Fruit fly (Drosophila melanogaster): Measurements from ENCODE around the gene skd.

skd gene

dm6 chr3L:21009405-21010120, 17.7 kb downstream of the skd start (continued):
- TF ChIP-seq CG7357 (GFP tag; IDR thresholded peaks at IDR 0.05) (peak; percentile 34; the same call in 1 of the 3 replicates), Neu2 (GFP tag; optimal IDR thresholded peaks at IDR 0.05; ENCODE audit: borderline replicate concordance) (no peak), sisA (GFP tag; IDR thresholded peaks at IDR 0.05) (peak; percentile 63), CG17361 (GFP tag; IDR thresholded peaks at IDR 0.05) (peak; percentile 61; the same call in 1 of the 3 replicates), bigmax (GFP tag; optimal IDR thresholded peaks at IDR 0.05) (peak; percentile 13), nmo (GFP tag; optimal IDR thresholded peaks at IDR 0.05) (peak; percentile 3), CG5180 (GFP tag; optimal IDR thresholded peaks at IDR 0.05) (no peak), chn (GFP tag; optimal IDR thresholded peaks at IDR 0.05) (peak; percentile 28), phol (tag; optimal IDR thresholded peaks at IDR 0.05) (peak; percentile 32), rib (GFP tag; IDR thresholded peaks at IDR 0.05) (0 out of 2 replicates have a peak, but pooled peaks have one; percentile 31), fd3F (GFP tag; optimal IDR thresholded peaks at IDR 0.05) (no peak), PHDP (tag; optimal IDR thresholded peaks at IDR 0.05) (peak; percentile 54), pum (GFP tag; optimal IDR thresholded peaks at IDR 0.05) (peak; percentile 5), dpn (GFP tag; optimal IDR thresholded peaks at IDR 0.05) (peak; percentile 37 to 38), CG4617 (GFP tag; optimal IDR thresholded peaks at IDR 0.05; ENCODE audit: borderline replicate concordance) (no peak), D (optimal IDR thresholded peaks at IDR 0.05) (no peak), D (GFP tag; optimal IDR thresholded peaks at IDR 0.05) (no peak), Sry-δ (GFP tag; optimal IDR thresholded peaks at IDR 0.05) (no peak), CG4404 (GFP tag; IDR thresholded peaks at IDR 0.05) (no peak), Ets65A (GFP tag) (peak; percentile 58), hb (GFP tag; IDR thresholded peaks at IDR 0.05; ENCODE audit: partially characterized antibody) (no peak), org-1 (GFP tag; optimal IDR thresholded peaks at IDR 0.05) (no peak), CG1233 (GFP tag; optimal IDR thresholded peaks at IDR 0.05) (peak; percentile 26), lov (optimal IDR thresholded peaks at IDR 0.05) (no peak), lov (GFP tag; IDR thresholded peaks at IDR 0.05) (0 out of 3 replicates have a peak, but pooled peaks have one; percentile 55), pzg (GFP tag; optimal IDR thresholded peaks at IDR 0.05) (no peak), CG3065 (GFP tag; optimal IDR thresholded peaks at IDR 0.05) (no peak), CG18599 (GFP tag; optimal IDR thresholded peaks at IDR 0.05) (peak; percentile 74), Nf-YA (GFP tag; IDR thresholded peaks at IDR 0.05) (0 out of 2 replicates have a peak, but pooled peaks have one; percentile 49), vnd (GFP tag; IDR thresholded peaks at IDR 0.05; ENCODE audit: partially characterized antibody) (no peak), CG6654 (GFP tag; optimal IDR thresholded peaks at IDR 0.05) (no peak), CG11723 (GFP tag; optimal IDR thresholded peaks at IDR 0.05) (no peak), CG18619 (GFP tag; optimal IDR thresholded peaks at IDR 0.05) (peak; percentile 27), CG9609 (GFP tag; optimal IDR thresholded peaks at IDR 0.05) (peak; percentile 33), CG15601 (tag; optimal IDR thresholded peaks at IDR 0.05) (no peak), maf-S (GFP tag; optimal IDR thresholded peaks at IDR 0.05) (peak; percentile 62), pho (GFP tag; optimal IDR thresholded peaks at IDR 0.05) (peak; percentile 48), Drgx (GFP tag; IDR thresholded peaks at IDR 0.05) (peak; percentile 87), Xrp1 (GFP tag; IDR thresholded peaks at IDR 0.05) (peak; percentile 72), zen2 (GFP tag; IDR thresholded peaks at IDR 0.05; ENCODE audit: partially characterized antibody) (no peak), CG12219 (GFP tag; optimal IDR thresholded peaks at IDR 0.05) (no peak), Stat92E (GFP tag; optimal IDR thresholded peaks at IDR 0.05) (no peak), jigr1 (GFP tag; IDR thresholded peaks at IDR 0.05) (no peak), B-H1 (GFP tag; IDR thresholded peaks at IDR 0.05) (peak; percentile 57; the same call in 2 of the 3 replicates), caup (GFP tag; optimal IDR thresholded peaks at IDR 0.05; ENCODE audit: severe bottlenecking) (peak; percentile 48), Ssrp (tag; optimal IDR thresholded peaks at IDR 0.05) (no peak), D19B (GFP tag; optimal IDR thresholded peaks at IDR 0.05) (no peak), CG4360 (GFP tag; IDR thresholded peaks at IDR 0.05) (no peak; the same call in 1 of the 2 replicates), CG12236 (GFP tag; optimal IDR thresholded peaks at IDR 0.05) (no peak)
